Worm (Caenorhabditis elegans): ENCODE results near the gene F14H8.2.

F14H8.2 gene

DNA sequence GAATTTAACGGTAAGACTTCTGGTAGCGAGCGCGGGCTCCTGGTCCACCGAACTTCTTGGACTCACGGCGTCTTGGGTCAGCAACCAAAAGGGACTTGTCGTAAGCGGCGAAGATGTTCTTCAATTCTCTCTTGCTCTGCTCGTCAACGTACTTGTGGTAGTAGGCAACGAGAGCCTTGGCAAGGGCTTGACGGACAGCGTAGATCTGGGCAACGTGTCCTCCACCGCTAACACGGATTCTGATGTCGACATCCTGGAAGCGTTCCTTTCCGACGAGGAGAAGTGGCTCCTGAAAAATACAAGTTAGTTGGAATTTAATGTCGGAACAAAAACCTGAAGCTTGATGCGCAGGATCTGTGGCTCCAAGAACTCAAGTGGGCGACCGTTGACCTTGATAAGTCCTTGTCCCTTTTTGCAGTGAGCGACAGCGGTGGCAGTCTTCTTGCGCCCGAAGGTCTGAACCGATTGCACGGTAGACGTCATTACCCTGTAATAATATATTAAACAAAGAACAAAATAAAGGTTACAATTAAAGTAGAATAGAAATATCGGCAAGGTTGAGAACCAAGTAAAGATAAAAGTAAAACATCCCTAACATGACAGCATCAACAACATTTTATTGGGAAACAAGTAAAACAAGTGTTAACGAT is 19.9 kb downstream of the F14H8.2 start, which contains the start of gene rps-16 (continued):
- TF ChIP-seq php-3 (GFP tag; IDR thresholded peaks at IDR 0.05) (no peak; the same call in 1 of the 2 replicates), jun-1 (tag; optimal IDR thresholded peaks at IDR 0.05) (no peak), snpc-1.2 (GFP tag; IDR thresholded peaks at IDR 0.05) (peak; percentile 10; the same call in 1 of the 2 replicates), nhr-111 (GFP tag; optimal IDR thresholded peaks at IDR 0.05) (peak; percentile 89), nhr-28 (tag; optimal IDR thresholded peaks at IDR 0.05) (no peak), arid-1 (GFP tag; conservative IDR thresholded peaks at IDR 0.05) (no peak), ceh-28 (tag; optimal IDR thresholded peaks at IDR 0.05) (no peak), dmd-6 (GFP tag; IDR thresholded peaks at IDR 0.05) (no peak), F37D6.2 (tag; optimal IDR thresholded peaks at IDR 0.05) (no peak), R02D3.7 (tag; optimal IDR thresholded peaks at IDR 0.05) (no peak), hif-1 (tag; optimal IDR thresholded peaks at IDR 0.05) (no peak), D1046.2 (GFP tag; IDR thresholded peaks at IDR 0.05) (no peak), Y75B8A.6 (GFP tag; IDR thresholded peaks at IDR 0.05) (no peak), rbr-2 (tag; optimal IDR thresholded peaks at IDR 0.05) (no peak), F10B5.3 (tag; optimal IDR thresholded peaks at IDR 0.05) (no peak), dve-1 (tag; optimal IDR thresholded peaks at IDR 0.05; ENCODE audit: insufficient read depth) (no peak), nhr-25 (tag; optimal IDR thresholded peaks at IDR 0.05; ENCODE audit: borderline replicate concordance, insufficient read depth) (peak; percentile 32), tag-97 (GFP tag; IDR thresholded peaks at IDR 0.05) (no peak), fkh-10 (GFP tag; optimal IDR thresholded peaks at IDR 0.05) (no peak), ZK337.2 (GFP tag; IDR thresholded peaks at IDR 0.05) (no peak), lin-13 (GFP tag; optimal IDR thresholded peaks at IDR 0.05) (peak; percentile 38), madf-5 (GFP tag; IDR thresholded peaks at IDR 0.05) (0 out of 4 replicates have a peak, but pooled peaks of 1 of the 2 experiments have one; percentile 38), zip-11 (GFP tag; IDR thresholded peaks at IDR 0.05) (no peak), daf-12 (tag; optimal IDR thresholded peaks at IDR 0.05) (no peak), T26A8.4 (GFP tag; IDR thresholded peaks at IDR 0.05) (0 out of 2 replicates have a peak, but pooled peaks have one; percentile 19), pha-4 (GFP tag; IDR thresholded peaks at IDR 0.05) (peak; percentile 64; the same call in 1 of the 2 replicates), pha-4 (tag; optimal IDR thresholded peaks at IDR 0.05) (no peak), hlh-11 (tag; optimal IDR thresholded peaks at IDR 0.05) (no peak), zfp-2 (tag; optimal IDR thresholded peaks at IDR 0.05) (no peak), nhr-42 (GFP tag; IDR thresholded peaks at IDR 0.05) (no peak), gei-8 (GFP tag; optimal IDR thresholded peaks at IDR 0.05) (no peak), spr-3 (GFP tag; optimal IDR thresholded peaks at IDR 0.05) (no peak), mdl-1 (tag; optimal IDR thresholded peaks at IDR 0.05) (no peak), fos-1 (tag; optimal IDR thresholded peaks at IDR 0.05) (no peak), attf-4 (tag; optimal IDR thresholded peaks at IDR 0.05) (no peak), lsy-2 (tag; optimal IDR thresholded peaks at IDR 0.05) (no peak), F49E8.2 (tag; optimal IDR thresholded peaks at IDR 0.05; ENCODE audit: borderline replicate concordance) (peak; percentile 68), ZK546.5 (tag; optimal IDR thresholded peaks at IDR 0.05) (no peak), daf-8 (GFP tag; IDR thresholded peaks at IDR 0.05) (no peak), tra-1 (GFP tag; IDR thresholded peaks at IDR 0.05) (no peak), nhr-11 (tag; optimal IDR thresholded peaks at IDR 0.05) (no peak), nhr-237 (tag; optimal IDR thresholded peaks at IDR 0.05) (no peak), ctbp-1 (GFP tag; IDR thresholded peaks at IDR 0.05) (peak; percentile 65; the same call in 1 of the 2 replicates), Y105C5A.15 (GFP tag; IDR thresholded peaks at IDR 0.05) (peak; percentile 69; the same call in 1 of the 2 replicates), Y48G9A.11 (GFP tag; IDR thresholded peaks at IDR 0.05) (peak; percentile 58), skn-1 (tag; optimal IDR thresholded peaks at IDR 0.05) (no peak), mdt-29 (GFP tag; IDR thresholded peaks at IDR 0.05) (peak; percentile 68; the same call in 1 of the 2 replicates), nhr-102 (tag; optimal IDR thresholded peaks at IDR 0.05) (peak; percentile 1), mes-2 (tag; optimal IDR thresholded peaks at IDR 0.05; ENCODE audit: poor library complexity, severe bottlenecking) (peak; percentile 22), F44E2.7 (GFP tag; IDR thresholded peaks at IDR 0.05) (no peak)
